Worm (Caenorhabditis elegans): ENCODE results near the gene R04B3.2.
A peak's percentile ranks its signal among the peaks of the same experiment; 100 is the strongest.

R04B3.2 gene

DNA sequence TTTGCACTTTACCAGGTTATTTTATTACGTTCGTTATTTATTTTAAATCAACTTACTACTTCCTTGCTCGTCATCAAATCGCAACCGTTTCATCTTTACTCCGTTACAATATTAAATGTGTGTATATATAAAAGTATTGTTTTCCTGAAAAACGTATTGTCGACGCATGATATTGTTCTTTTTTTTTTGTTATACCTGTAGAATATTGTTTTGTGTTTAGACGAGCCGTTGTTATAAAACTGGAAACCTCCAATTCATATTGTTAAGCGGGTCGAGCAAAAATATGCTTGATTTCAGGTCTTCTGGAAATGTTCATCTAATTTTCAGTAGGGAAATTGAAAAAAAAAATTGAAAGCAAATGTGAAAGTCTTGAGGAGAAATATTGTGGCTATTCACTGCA, 34.7 kb downstream of the R04B3.2 start, which contains the start of gene gid-2:
TSS of gene gid-2 (minus strand) at position 101 of the 400 bp plus-strand sequence.
- TF ChIP-seq ceh-90 (tag; optimal IDR thresholded peaks at IDR 0.05) (no peak), efl-3 (GFP tag; optimal IDR thresholded peaks at IDR 0.05) (no peak), dsc-1 (tag; optimal IDR thresholded peaks at IDR 0.05) (peak; percentile 59), nhr-237 (tag; optimal IDR thresholded peaks at IDR 0.05) (no peak)

DNA sequence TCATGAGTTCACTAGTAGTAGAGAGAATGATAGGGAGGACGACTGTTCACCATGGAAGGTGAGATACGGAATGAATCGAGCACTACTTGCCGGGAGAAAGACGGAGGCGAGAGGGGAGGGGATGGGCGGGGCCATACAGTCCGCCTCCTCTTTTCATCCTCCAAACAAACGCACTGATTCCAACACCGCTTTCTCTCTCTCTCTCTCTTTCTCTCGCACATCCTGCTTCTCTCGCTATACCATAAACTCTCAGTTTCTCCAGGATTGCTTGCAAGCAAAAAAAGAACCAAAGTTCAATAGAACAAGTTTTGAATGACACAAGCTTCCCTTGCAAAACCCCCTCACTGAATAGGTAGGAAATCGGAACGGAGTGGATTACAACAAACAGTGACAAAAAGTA, 38.2 kb downstream of the R04B3.2 start:
- TF ChIP-seq F16B12.6 (tag; optimal IDR thresholded peaks at IDR 0.05) (no peak), blmp-1 (tag; optimal IDR thresholded peaks at IDR 0.05) (peak; percentile 75)

DNA sequence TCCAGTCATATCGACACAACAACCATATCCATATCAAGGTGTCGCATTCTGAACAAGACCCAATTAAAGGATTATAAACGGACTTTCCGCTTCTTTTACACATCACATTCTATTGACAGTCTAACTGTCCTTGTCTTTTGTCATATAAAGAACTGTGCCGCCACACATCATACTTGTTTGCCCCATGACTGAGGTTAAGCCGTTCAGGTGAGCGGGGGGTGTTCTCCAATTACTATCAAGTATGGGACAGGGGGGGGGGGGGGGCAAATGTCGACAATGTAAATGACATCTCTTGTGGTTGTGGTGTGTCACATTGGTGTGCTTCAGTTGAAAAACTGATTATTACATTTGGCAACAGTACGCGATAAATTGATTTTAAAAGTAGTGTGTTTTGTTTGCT, 39.7 kb downstream of the R04B3.2 start:
- TF ChIP-seq C16A3.4 (tag; optimal IDR thresholded peaks at IDR 0.05) = no peak
- no peak for TF ChIP-seq lin-13 (GFP tag; optimal IDR thresholded peaks at IDR 0.05)
- no peak for TF ChIP-seq nhr-84 (tag; optimal IDR thresholded peaks at IDR 0.05)
- TF ChIP-seq nhr-28 (tag; optimal IDR thresholded peaks at IDR 0.05) = no peak
- TF ChIP-seq pax-3 (tag; optimal IDR thresholded peaks at IDR 0.05) = no peak
- TF ChIP-seq fkh-10 (GFP tag; optimal IDR thresholded peaks at IDR 0.05) = no peak
- no peak for TF ChIP-seq lsy-2 (tag; optimal IDR thresholded peaks at IDR 0.05)
- no peak for TF ChIP-seq alr-1 (tag; optimal IDR thresholded peaks at IDR 0.05; ENCODE audit: borderline replicate concordance)
- no peak for TF ChIP-seq ama-1 (optimal IDR thresholded peaks at IDR 0.05)
- TF ChIP-seq unc-98 (GFP tag; IDR thresholded peaks at IDR 0.05) = no peak
- no peak for TF ChIP-seq zag-1 (tag; optimal IDR thresholded peaks at IDR 0.05)
- TF ChIP-seq fkh-4 (tag; optimal IDR thresholded peaks at IDR 0.05; ENCODE audit: borderline replicate concordance) = no peak
- no peak for TF ChIP-seq lin-15B (tag; optimal IDR thresholded peaks at IDR 0.05)
- TF ChIP-seq lir-3 (tag; optimal IDR thresholded peaks at IDR 0.05; ENCODE audit: poor library complexity) = no peak
- TF ChIP-seq nhr-19 (GFP tag; conservative IDR thresholded peaks at IDR 0.05) = no peak
- TF ChIP-seq blmp-1 (tag; optimal IDR thresholded peaks at IDR 0.05) = no peak

DNA sequence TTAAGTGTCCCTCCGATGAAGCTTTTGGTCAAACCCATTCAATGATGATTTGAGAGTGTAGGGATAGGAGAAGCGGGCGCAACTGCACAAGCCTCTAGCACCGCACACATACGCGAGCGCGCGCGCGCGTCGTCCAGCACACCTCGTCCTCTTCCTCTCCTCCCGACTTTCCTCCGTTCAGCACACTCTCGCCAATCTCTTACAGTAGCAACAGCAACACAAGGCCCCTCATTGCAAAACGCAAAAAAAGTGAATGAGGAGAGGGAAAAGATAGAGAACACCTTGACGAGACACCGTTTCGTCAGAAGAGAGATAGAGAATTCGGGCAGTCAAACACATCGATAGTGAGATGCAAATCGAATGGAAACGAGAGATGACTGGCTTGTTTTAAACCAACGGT, 41.1 kb downstream of the R04B3.2 start:
- peak; percentile 30 for TF ChIP-seq nhr-47 (tag; optimal IDR thresholded peaks at IDR 0.05)
- peak; percentile 52 for TF ChIP-seq rnt-1 (tag; optimal IDR thresholded peaks at IDR 0.05)
- peak; percentile 39 for TF ChIP-seq dsc-1 (tag; optimal IDR thresholded peaks at IDR 0.05)
- no peak for TF ChIP-seq mab-9 (GFP tag; IDR thresholded peaks at IDR 0.05)
- peak; percentile 52 for TF ChIP-seq nhr-20 (tag; optimal IDR thresholded peaks at IDR 0.05)
- peak; percentile 95 for TF ChIP-seq blmp-1 (tag; optimal IDR thresholded peaks at IDR 0.05)
- TF ChIP-seq ztf-4 (tag; optimal IDR thresholded peaks at IDR 0.05) = no peak
- TF ChIP-seq sptf-1 (tag; optimal IDR thresholded peaks at IDR 0.05) = no peak
- peak; percentile 93 for TF ChIP-seq lin-14 (GFP tag; optimal IDR thresholded peaks at IDR 0.05)
- TF ChIP-seq elt-2 (tag; optimal IDR thresholded peaks at IDR 0.05) = no peak
- no peak for TF ChIP-seq lin-15B (tag; optimal IDR thresholded peaks at IDR 0.05)
- TF ChIP-seq nhr-84 (tag; optimal IDR thresholded peaks at IDR 0.05) = no peak
- peak; percentile 95 for TF ChIP-seq skn-1 (tag; optimal IDR thresholded peaks at IDR 0.05)
- TF ChIP-seq zag-1 (tag; optimal IDR thresholded peaks at IDR 0.05) = no peak
- no peak for TF ChIP-seq hlh-17 (GFP tag; optimal IDR thresholded peaks at IDR 0.05; ENCODE audit: borderline replicate concordance)
- TF ChIP-seq efl-1 (optimal IDR thresholded peaks at IDR 0.05) = no peak
- TF ChIP-seq efl-1 (GFP tag; optimal IDR thresholded peaks at IDR 0.05 in 1 of 2) = no peak
- peak; percentile 27 for TF ChIP-seq irx-1 (tag; optimal IDR thresholded peaks at IDR 0.05)
- TF ChIP-seq lir-3 (tag; optimal IDR thresholded peaks at IDR 0.05; ENCODE audit: poor library complexity) = no peak
- no peak for TF ChIP-seq pqm-1 (tag; optimal IDR thresholded peaks at IDR 0.05)
- TF ChIP-seq isw-1 (GFP tag; IDR thresholded peaks at IDR 0.05) = no peak
- no peak for TF ChIP-seq hlh-4 (tag; optimal IDR thresholded peaks at IDR 0.05)
- TF ChIP-seq elt-3 (tag; optimal IDR thresholded peaks at IDR 0.05) = peak in 1 of 6 experiments; percentile 19
- TF ChIP-seq lin-13 (GFP tag; optimal IDR thresholded peaks at IDR 0.05) = no peak
- no peak for TF ChIP-seq aha-1 (tag; optimal IDR thresholded peaks at IDR 0.05)
- no peak for TF ChIP-seq grh-1 (GFP tag; IDR thresholded peaks at IDR 0.05)
- TF ChIP-seq aly-2 (tag; optimal IDR thresholded peaks at IDR 0.05) = no peak
- TF ChIP-seq mep-1 (tag; optimal IDR thresholded peaks at IDR 0.05) = peak; percentile 82
- no peak for TF ChIP-seq C34B4.2 (tag; optimal IDR thresholded peaks at IDR 0.05)
- TF ChIP-seq sox-4 (tag; optimal IDR thresholded peaks at IDR 0.05) = no peak
- no peak for TF ChIP-seq nhr-28 (tag; optimal IDR thresholded peaks at IDR 0.05)
- no peak for TF ChIP-seq pag-3 (tag; optimal IDR thresholded peaks at IDR 0.05; ENCODE audit: borderline replicate concordance, insufficient read depth)
- TF ChIP-seq swsn-7 (tag; optimal IDR thresholded peaks at IDR 0.05) = peak; percentile 44
- no peak for TF ChIP-seq C04F5.9 (tag; optimal IDR thresholded peaks at IDR 0.05)
- no peak for TF ChIP-seq ceh-90 (tag; optimal IDR thresholded peaks at IDR 0.05)
- TF ChIP-seq pax-3 (tag; optimal IDR thresholded peaks at IDR 0.05) = no peak
- no peak for TF ChIP-seq nhr-19 (GFP tag; conservative IDR thresholded peaks at IDR 0.05)
